Fruit fly (Drosophila melanogaster): ENCODE results near the gene CG10581.

Gene CG10581

dm6 chr3L:20987895-20988294 is 46.1 kb downstream of the CG10581 start:
- no peak for TF ChIP-seq CG17801 (GFP tag; optimal IDR thresholded peaks at IDR 0.05; ENCODE audit: partially characterized antibody)

DNA sequence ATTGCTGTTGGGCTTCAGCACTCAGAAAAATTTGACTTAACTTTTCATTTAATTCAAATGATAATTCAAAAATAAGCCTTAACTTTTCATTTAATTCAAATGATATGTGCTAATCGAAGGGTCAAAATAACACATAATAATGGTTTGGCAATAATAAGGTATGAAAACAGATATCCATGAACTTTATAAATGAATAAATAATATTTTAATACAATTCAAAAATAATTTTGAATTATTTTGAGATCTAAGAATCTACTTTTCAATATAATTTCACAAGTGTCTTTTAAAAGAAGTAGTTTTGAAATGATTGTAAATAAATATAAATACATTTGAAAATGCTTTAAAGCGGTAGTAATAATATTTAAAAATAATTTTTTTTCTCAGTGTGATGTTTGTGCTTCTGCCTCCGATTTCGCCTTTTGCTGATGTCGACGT is 47.1 kb downstream of the CG10581 start:
- TF ChIP-seq CG17801 (GFP tag; optimal IDR thresholded peaks at IDR 0.05; ENCODE audit: partially characterized antibody) = no peak

DNA sequence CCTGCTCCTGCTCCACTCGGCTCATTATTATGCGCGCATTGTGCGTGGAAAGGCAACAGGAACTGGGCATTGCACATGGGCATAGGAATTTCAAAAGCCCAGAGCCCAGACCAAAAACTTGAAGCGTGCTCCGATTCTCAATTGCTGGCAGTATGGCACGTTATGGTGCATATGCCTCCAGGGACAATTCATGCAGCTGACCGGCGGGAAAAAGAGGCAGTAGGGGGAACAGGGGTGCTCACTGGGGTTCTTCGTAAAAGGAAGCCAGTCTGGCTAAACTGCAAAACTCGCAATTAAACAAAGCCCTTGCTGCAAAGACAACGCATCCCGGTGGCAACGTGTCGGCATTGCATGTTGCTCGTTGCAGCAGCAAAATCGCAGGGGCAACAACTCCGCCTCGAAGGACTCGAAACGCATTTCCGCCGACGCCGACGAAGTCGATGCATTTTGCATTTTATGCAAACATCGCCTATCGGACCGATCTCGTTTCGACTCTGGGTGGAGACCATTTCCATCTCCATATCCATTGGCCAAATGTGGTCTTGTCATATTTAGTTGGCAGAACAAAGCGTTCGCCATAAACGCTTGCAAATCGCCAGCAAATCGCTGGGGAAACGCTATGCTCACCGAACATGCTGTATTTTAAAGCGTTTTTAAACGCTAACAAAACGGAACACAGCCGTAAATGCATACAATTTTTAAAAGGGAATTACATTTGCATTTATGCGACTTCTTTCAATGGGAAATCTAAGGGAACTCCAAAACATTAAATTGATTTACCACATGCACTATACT is 49.4 kb downstream of the CG10581 start:
- no peak for TF ChIP-seq CG17801 (GFP tag; optimal IDR thresholded peaks at IDR 0.05; ENCODE audit: partially characterized antibody)
